Fruit fly (Drosophila melanogaster): ENCODE data around the gene bt.
A peak's percentile ranks its signal among the peaks of the same experiment; 100 is the strongest.

bt gene

DNA sequence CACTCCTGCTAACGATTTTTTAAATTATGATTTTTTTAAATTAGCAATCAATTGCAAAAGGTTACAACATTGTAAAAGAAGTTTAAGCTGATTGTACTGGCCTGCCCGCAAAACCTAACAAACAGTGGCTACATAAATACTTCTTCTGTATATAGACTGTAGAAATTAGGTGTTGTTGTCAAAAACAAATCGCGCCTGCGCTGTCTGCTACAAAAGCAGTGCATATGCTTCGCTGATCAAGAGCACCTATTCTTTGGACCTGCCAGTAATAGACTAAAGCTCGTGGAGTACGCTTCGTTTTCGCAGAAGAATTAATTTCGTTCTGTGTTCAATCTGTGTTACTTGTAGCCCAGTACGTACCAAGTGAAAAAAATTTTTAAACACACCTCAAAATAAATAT, at the start of gene bt:
TSS of gene bt (plus strand) at position 261 of the 400 bp plus-strand sequence.
- TF ChIP-seq Mnt (GFP tag; optimal IDR thresholded peaks at IDR 0.05) (no peak), CG7101 (tag; optimal IDR thresholded peaks at IDR 0.05) (no peak), ovo (GFP tag; optimal IDR thresholded peaks at IDR 0.05) (no peak), cic (GFP tag; optimal IDR thresholded peaks at IDR 0.05) (no peak), toe (GFP tag; optimal IDR thresholded peaks at IDR 0.05) (no peak), tj (GFP tag; optimal IDR thresholded peaks at IDR 0.05) (no peak), CG14711 (tag; optimal IDR thresholded peaks at IDR 0.05) (no peak), CG11617 (GFP tag; optimal IDR thresholded peaks at IDR 0.05) (no peak), pad (GFP tag; optimal IDR thresholded peaks at IDR 0.05) (no peak), cnc (optimal IDR thresholded peaks at IDR 0.05) (no peak), CG7045 (GFP tag; optimal IDR thresholded peaks at IDR 0.05) (no peak)

DNA sequence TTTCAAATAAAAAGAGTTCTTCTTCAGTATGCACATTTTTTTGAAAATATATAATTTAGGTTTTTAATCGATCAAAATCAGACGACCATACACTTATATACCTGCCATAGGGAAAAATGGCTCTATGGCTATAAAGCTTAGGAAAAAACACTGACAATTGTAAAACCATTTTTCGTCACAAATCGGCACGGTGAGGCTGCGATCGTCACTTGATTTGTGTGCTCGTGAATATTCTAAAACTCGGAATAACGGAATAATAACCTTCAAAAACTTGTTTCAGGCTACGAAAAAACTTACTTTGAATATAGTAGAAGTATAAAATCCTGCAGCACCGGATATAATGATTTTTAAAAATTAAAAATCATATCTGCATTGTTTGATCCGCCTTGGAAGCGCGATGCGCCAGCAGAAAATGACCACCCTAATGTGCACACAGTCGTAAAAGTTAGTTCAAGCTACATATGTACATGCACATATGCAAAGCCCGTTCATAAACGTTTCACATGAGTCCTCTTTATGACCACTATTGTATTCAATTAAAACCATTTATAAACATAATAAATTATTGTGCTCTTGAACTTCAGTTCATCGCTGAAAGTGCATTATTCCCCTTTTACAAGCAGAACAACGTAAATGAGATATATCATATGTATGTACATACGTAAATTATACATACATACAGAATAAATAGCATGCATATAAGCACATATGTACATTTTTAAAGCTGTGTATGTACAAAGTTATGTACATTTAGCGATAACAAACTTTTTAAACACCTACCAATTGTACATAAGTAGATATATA, 29.1 kb upstream of the bt start:
- TF ChIP-seq kay (GFP tag; ENCODE audit: borderline replicate concordance): peak; percentile 99
- peak; percentile 67 for TF ChIP-seq bab1 (GFP tag; optimal IDR thresholded peaks at IDR 0.05)
- no peak for TF ChIP-seq Clk (GFP tag; optimal IDR thresholded peaks at IDR 0.05)
- peak; percentile 37 for TF ChIP-seq CG14711 (tag; optimal IDR thresholded peaks at IDR 0.05)
- TF ChIP-seq CG5204 (GFP tag; optimal IDR thresholded peaks at IDR 0.05): peak; percentile 49
- TF ChIP-seq CG11617 (GFP tag; optimal IDR thresholded peaks at IDR 0.05): no peak
- peak; percentile 18 for TF ChIP-seq Crg-1 (GFP tag; optimal IDR thresholded peaks at IDR 0.05)
- peak; percentile 8 for TF ChIP-seq CG12768 (GFP tag; optimal IDR thresholded peaks at IDR 0.05)
- TF ChIP-seq cic (GFP tag; optimal IDR thresholded peaks at IDR 0.05): peak; percentile 18
- TF ChIP-seq cnc (optimal IDR thresholded peaks at IDR 0.05): no peak
- peak; percentile 37 for TF ChIP-seq Mnt (GFP tag; optimal IDR thresholded peaks at IDR 0.05)

DNA sequence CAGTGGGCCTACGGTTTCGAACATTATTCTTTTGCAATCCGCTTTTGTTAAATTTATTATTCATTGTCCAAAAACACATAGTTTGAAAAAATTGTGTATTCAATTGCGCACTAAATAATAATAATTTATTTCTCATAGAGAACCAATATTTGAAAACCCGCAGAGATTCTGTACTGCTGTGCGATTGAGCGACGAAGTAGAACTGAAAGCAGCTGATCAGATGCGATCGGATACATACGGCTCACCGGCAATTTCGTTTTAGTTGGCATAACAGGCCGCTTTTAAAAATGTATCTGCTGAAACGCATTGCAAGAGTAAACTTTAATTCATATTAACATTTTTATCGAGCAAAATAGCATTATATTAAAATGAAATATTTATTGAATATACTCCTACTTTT, 28.4 kb upstream of the bt start, which contains the start of gene myo:
TSS of gene myo (minus strand) at position 211 of the 400 bp plus-strand sequence.
- TF ChIP-seq Clk (GFP tag; optimal IDR thresholded peaks at IDR 0.05) (no peak), pad (GFP tag; optimal IDR thresholded peaks at IDR 0.05) (no peak), cnc (optimal IDR thresholded peaks at IDR 0.05) (no peak), CG7045 (GFP tag; optimal IDR thresholded peaks at IDR 0.05) (no peak), tj (GFP tag; optimal IDR thresholded peaks at IDR 0.05) (no peak), cic (GFP tag; optimal IDR thresholded peaks at IDR 0.05) (no peak), ovo (GFP tag; optimal IDR thresholded peaks at IDR 0.05) (no peak), kay (GFP tag; ENCODE audit: borderline replicate concordance) (no peak), CG1620 (GFP tag; optimal IDR thresholded peaks at IDR 0.05) (peak; percentile 23), CG14711 (tag; optimal IDR thresholded peaks at IDR 0.05) (no peak), toe (GFP tag; optimal IDR thresholded peaks at IDR 0.05) (no peak), CG7101 (tag; optimal IDR thresholded peaks at IDR 0.05) (peak; percentile 49), Crg-1 (GFP tag; optimal IDR thresholded peaks at IDR 0.05) (no peak), bab1 (GFP tag; optimal IDR thresholded peaks at IDR 0.05) (peak; percentile 25), CG5204 (GFP tag; optimal IDR thresholded peaks at IDR 0.05) (no peak), CG11617 (GFP tag; optimal IDR thresholded peaks at IDR 0.05) (peak; percentile 15), Mnt (GFP tag; optimal IDR thresholded peaks at IDR 0.05) (peak; percentile 13), CG33017 (tag; optimal IDR thresholded peaks at IDR 0.05) (peak; percentile 4), Hr96 (GFP tag; optimal IDR thresholded peaks at IDR 0.05) (no peak), CG12768 (GFP tag; optimal IDR thresholded peaks at IDR 0.05) (peak; percentile 12)

DNA sequence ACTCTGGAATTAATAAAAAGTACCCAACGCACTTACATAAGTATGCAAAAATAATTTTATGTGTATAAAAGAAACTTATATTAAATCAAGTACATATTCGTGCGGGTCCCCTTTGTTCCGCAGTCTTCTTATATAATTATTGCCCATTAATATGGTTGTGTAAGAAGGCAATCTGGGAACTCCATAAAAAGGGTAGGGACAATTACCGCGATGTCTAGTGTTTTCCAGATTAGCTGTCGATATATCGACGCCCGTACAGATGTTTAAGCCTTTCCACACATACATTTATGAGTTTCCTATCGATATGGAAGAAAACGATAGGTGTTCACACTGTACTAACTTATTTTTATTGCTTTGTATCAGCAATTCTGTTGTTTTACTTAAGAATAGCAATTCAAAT, 27.6 kb upstream of the bt start:
- peak; percentile 54 for TF ChIP-seq CG5204 (GFP tag; optimal IDR thresholded peaks at IDR 0.05)
- peak; percentile 38 for TF ChIP-seq CG7101 (tag; optimal IDR thresholded peaks at IDR 0.05)
- TF ChIP-seq Clk (GFP tag; optimal IDR thresholded peaks at IDR 0.05): no peak
- TF ChIP-seq ovo (GFP tag; optimal IDR thresholded peaks at IDR 0.05): no peak
- TF ChIP-seq CG1620 (GFP tag; optimal IDR thresholded peaks at IDR 0.05): peak; percentile 51
- TF ChIP-seq CG11617 (GFP tag; optimal IDR thresholded peaks at IDR 0.05): peak; percentile 1
- TF ChIP-seq Hr96 (GFP tag; optimal IDR thresholded peaks at IDR 0.05): no peak
- TF ChIP-seq Mnt (GFP tag; optimal IDR thresholded peaks at IDR 0.05): peak; percentile 35
- TF ChIP-seq CG12768 (GFP tag; optimal IDR thresholded peaks at IDR 0.05): no peak
- peak; percentile 37 for TF ChIP-seq tj (GFP tag; optimal IDR thresholded peaks at IDR 0.05)
- peak; percentile 95 for TF ChIP-seq kay (GFP tag; ENCODE audit: borderline replicate concordance)
- TF ChIP-seq toe (GFP tag; optimal IDR thresholded peaks at IDR 0.05): peak; percentile 49
- peak; percentile 5 for TF ChIP-seq pad (GFP tag; optimal IDR thresholded peaks at IDR 0.05)
- peak; percentile 59 for TF ChIP-seq CG14711 (tag; optimal IDR thresholded peaks at IDR 0.05)
- no peak for TF ChIP-seq cic (GFP tag; optimal IDR thresholded peaks at IDR 0.05)
- peak; percentile 40 for TF ChIP-seq CG33017 (tag; optimal IDR thresholded peaks at IDR 0.05)
- peak; percentile 1 for TF ChIP-seq CG7045 (GFP tag; optimal IDR thresholded peaks at IDR 0.05)
- TF ChIP-seq bab1 (GFP tag; optimal IDR thresholded peaks at IDR 0.05): no peak
- TF ChIP-seq Crg-1 (GFP tag; optimal IDR thresholded peaks at IDR 0.05): no peak
- no peak for TF ChIP-seq cnc (optimal IDR thresholded peaks at IDR 0.05)

DNA sequence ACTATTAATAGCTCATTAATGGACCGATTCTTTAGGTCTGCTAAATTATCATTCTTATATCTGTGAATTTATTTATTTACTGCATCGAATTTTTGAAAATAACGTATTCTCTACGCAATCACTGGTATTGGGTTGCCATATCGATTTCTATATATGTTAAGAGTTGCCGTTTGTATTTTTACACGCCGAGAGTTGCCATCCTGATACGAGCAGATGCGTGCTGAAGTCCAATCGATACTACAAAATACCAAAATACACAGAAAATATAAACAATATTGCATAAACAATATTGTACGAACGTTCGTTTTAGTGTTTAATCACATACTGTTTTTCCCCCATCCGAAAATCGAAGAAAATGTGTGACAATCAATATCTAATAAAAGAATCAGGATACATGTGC, 26.7 kb upstream of the bt start, which contains the start of gene ey:
TSS of gene ey (plus strand) at position 227 of the 400 bp plus-strand sequence.
- TF ChIP-seq bab1 (GFP tag; optimal IDR thresholded peaks at IDR 0.05): no peak
- TF ChIP-seq CG1620 (GFP tag; optimal IDR thresholded peaks at IDR 0.05): peak; percentile 54
- TF ChIP-seq CG14711 (tag; optimal IDR thresholded peaks at IDR 0.05): peak; percentile 13
- peak; percentile 28 for TF ChIP-seq Crg-1 (GFP tag; optimal IDR thresholded peaks at IDR 0.05)
- TF ChIP-seq cnc (optimal IDR thresholded peaks at IDR 0.05): no peak
- no peak for TF ChIP-seq CG11617 (GFP tag; optimal IDR thresholded peaks at IDR 0.05)
- TF ChIP-seq CG7045 (GFP tag; optimal IDR thresholded peaks at IDR 0.05): no peak
- TF ChIP-seq Clk (GFP tag; optimal IDR thresholded peaks at IDR 0.05): no peak
- no peak for TF ChIP-seq ovo (GFP tag; optimal IDR thresholded peaks at IDR 0.05)
- peak; percentile 49 for TF ChIP-seq toe (GFP tag; optimal IDR thresholded peaks at IDR 0.05)
- peak; percentile 35 for TF ChIP-seq CG5204 (GFP tag; optimal IDR thresholded peaks at IDR 0.05)
- no peak for TF ChIP-seq tj (GFP tag; optimal IDR thresholded peaks at IDR 0.05)
- no peak for TF ChIP-seq pad (GFP tag; optimal IDR thresholded peaks at IDR 0.05)
- no peak for TF ChIP-seq Mnt (GFP tag; optimal IDR thresholded peaks at IDR 0.05)
- no peak for TF ChIP-seq CG7101 (tag; optimal IDR thresholded peaks at IDR 0.05)
- peak; percentile 46 for TF ChIP-seq CG12768 (GFP tag; optimal IDR thresholded peaks at IDR 0.05)
- TF ChIP-seq cic (GFP tag; optimal IDR thresholded peaks at IDR 0.05): no peak
